Fruit fly (Drosophila melanogaster): ENCODE data around the gene CG7017.

Gene CG7017

DNA sequence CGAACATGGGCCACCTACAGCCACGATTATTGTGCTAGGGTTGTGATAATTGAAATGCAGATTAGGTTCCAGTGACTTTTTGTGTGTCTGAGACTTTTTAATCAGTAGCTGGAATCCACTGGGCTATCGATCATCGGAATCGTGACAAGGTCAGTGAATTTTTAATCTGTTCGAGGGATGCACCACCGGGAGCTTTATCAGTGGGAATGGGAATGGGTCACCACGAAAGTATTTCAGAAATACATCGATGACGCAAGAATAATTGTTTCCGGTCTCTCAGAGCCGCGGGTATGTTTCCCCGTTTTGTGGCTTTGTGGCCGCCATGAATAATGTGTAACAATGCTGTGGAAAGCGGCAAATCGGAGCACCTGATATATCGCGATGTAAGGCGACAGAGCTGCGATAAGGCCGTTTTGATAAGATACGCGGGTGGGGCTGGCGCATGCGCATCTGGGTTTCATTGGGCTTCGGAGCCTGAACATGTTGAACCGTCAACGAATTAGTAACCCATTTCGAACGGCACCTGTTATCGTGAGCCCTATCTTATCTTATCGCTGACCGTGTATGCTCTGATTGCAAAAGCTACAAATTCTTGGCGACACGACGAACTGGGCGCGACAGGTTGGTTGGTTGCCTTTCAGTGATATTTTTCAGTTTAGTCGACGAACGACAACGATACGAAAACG is 23.9 kb downstream of the CG7017 start, which contains the start of gene Ssk (continued):
- TF ChIP-seq tna (GFP tag; IDR thresholded peaks at IDR 0.05; ENCODE audit: partially characterized antibody) (no peak), Doc2 (GFP tag; IDR thresholded peaks at IDR 0.05) (no peak), CG12071 (GFP tag; optimal IDR thresholded peaks at IDR 0.05) (no peak), CG9932 (GFP tag; IDR thresholded peaks at IDR 0.05) (no peak), yki (optimal IDR thresholded peaks at IDR 0.05) (no peak), unc-4 (GFP tag; IDR thresholded peaks at IDR 0.05; ENCODE audit: partially characterized antibody) (no peak), CG1832 (GFP tag; optimal IDR thresholded peaks at IDR 0.05) (no peak), ash1 (GFP tag; optimal IDR thresholded peaks at IDR 0.05) (no peak), CG4617 (GFP tag; optimal IDR thresholded peaks at IDR 0.05; ENCODE audit: borderline replicate concordance) (no peak), run (tag; optimal IDR thresholded peaks at IDR 0.05) (no peak), klu (GFP tag; IDR thresholded peaks at IDR 0.05) (no peak), CG1792 (GFP tag; optimal IDR thresholded peaks at IDR 0.05) (no peak), sisA (GFP tag; IDR thresholded peaks at IDR 0.05) (no peak), toy (GFP tag; IDR thresholded peaks at IDR 0.05) (no peak), en (GFP tag; optimal IDR thresholded peaks at IDR 0.05) (no peak), hth (optimal IDR thresholded peaks at IDR 0.05) (no peak), Mad (GFP tag; optimal IDR thresholded peaks at IDR 0.05) (no peak), Adf1 (GFP tag; IDR thresholded peaks at IDR 0.05) (peak; percentile 56; the same call in 1 of the 2 replicates), CG9215 (GFP tag; IDR thresholded peaks at IDR 0.05) (no peak), Meics (GFP tag; optimal IDR thresholded peaks at IDR 0.05) (no peak), CG18011 (GFP tag; optimal IDR thresholded peaks at IDR 0.05) (no peak), chif (GFP tag; optimal IDR thresholded peaks at IDR 0.05) (no peak), CG10565 (GFP tag; optimal IDR thresholded peaks at IDR 0.05) (no peak), Fer1 (GFP tag; optimal IDR thresholded peaks at IDR 0.05) (peak; percentile 43), B-H2 (GFP tag; optimal IDR thresholded peaks at IDR 0.05) (peak; percentile 40), insv (GFP tag; optimal IDR thresholded peaks at IDR 0.05) (no peak), CG11398 (GFP tag; optimal IDR thresholded peaks at IDR 0.05) (no peak), bbx (GFP tag; IDR thresholded peaks at IDR 0.05; ENCODE audit: partially characterized antibody) (no peak; the same call in 1 of the 2 replicates), CG6813 (GFP tag; optimal IDR thresholded peaks at IDR 0.05) (no peak), wek (GFP tag; optimal IDR thresholded peaks at IDR 0.05) (peak; percentile 21), crp (GFP tag; optimal IDR thresholded peaks at IDR 0.05) (no peak), danr (GFP tag; IDR thresholded peaks at IDR 0.05) (no peak), CG17385 (GFP tag; optimal IDR thresholded peaks at IDR 0.05) (peak; percentile 22), lbe (GFP tag; optimal IDR thresholded peaks at IDR 0.05) (no peak), bigmax (GFP tag; optimal IDR thresholded peaks at IDR 0.05) (no peak), Hr3 (GFP tag; optimal IDR thresholded peaks at IDR 0.05) (no peak), NC2α (GFP tag; optimal IDR thresholded peaks at IDR 0.05) (no peak), MTF-1 (GFP tag; optimal IDR thresholded peaks at IDR 0.05; ENCODE audit: borderline replicate concordance) (no peak), Atf3 (GFP tag; optimal IDR thresholded peaks at IDR 0.05) (no peak), Ravus (GFP tag; IDR thresholded peaks at IDR 0.05) (no peak), stwl (tag; optimal IDR thresholded peaks at IDR 0.05) (no peak), bab2 (GFP tag; optimal IDR thresholded peaks at IDR 0.05) (no peak), ham (GFP tag; IDR thresholded peaks at IDR 0.05) (no peak), ab (GFP tag; optimal IDR thresholded peaks at IDR 0.05) (no peak), CHES-1-like (GFP tag; optimal IDR thresholded peaks at IDR 0.05) (no peak), scrt (GFP tag; optimal IDR thresholded peaks at IDR 0.05) (peak; percentile 27), Vsx1 (GFP tag; optimal IDR thresholded peaks at IDR 0.05) (no peak), zf30C (GFP tag; optimal IDR thresholded peaks at IDR 0.05) (no peak), CG9876 (GFP tag; optimal IDR thresholded peaks at IDR 0.05) (no peak), row (GFP tag; IDR thresholded peaks at IDR 0.05) (no peak), Rfx (GFP tag; IDR thresholded peaks at IDR 0.05) (peak; percentile 12; the same call in 1 of the 2 replicates)

Measured in whole organism, embryonic.